Worm (Caenorhabditis elegans) whole organism, young adult: Measurements from ENCODE around the gene mbk-1.

Experiments
- B0035.1 ChIP-seq: sonication (generic microtip); optimal IDR thresholded peaks from 2 replicates; lab custom pipeline; 2016; ENCODE audit warnings: missing genetic modification characterization, mild to moderate bottlenecking, missing compliant biosample characterization, missing genotype, missing genetic modification reagents
- B0336.3 ChIP-seq: fragments of 200-800 bp; sonication (Bioruptor generic); IDR thresholded peaks from 2 replicates; pipeline ENCODE4 v1.3.6; 2022; ENCODE audit warnings: missing genetic modification characterization, missing compliant biosample characterization
- C17E4.6 ChIP-seq: fragments of 200-800 bp; sonication (Bioruptor generic); IDR thresholded peaks from 2 replicates; pipeline ENCODE4 v1.3.6; 2022; ENCODE audit warnings: missing genetic modification reagents, missing genetic modification characterization, missing compliant biosample characterization
- F33H1.4 ChIP-seq: fragments of 200-800 bp; sonication (Bioruptor generic); IDR thresholded peaks from 2 replicates; pipeline ENCODE4 v1.3.6; 2022; ENCODE audit warnings: missing genetic modification reagents, missing genetic modification characterization, missing compliant biosample characterization
- F37B4.10 ChIP-seq: fragments of 200-800 bp; sonication (Bioruptor generic); IDR thresholded peaks from 2 replicates; pipeline ENCODE4 v1.3.6; 2022; ENCODE audit warnings: missing genetic modification characterization, missing compliant biosample characterization
- F55B11.4 ChIP-seq: sonication (generic microtip); optimal IDR thresholded peaks from 2 replicates; lab custom pipeline; 2016; ENCODE audit warnings: missing compliant biosample characterization, missing genetic modification characterization, borderline replicate concordance; ENCODE audit not compliant: insufficient read depth
- F57C9.4 ChIP-seq: sonication (generic microtip); optimal IDR thresholded peaks from 2 replicates; lab custom pipeline; 2017; ENCODE audit warnings: mild to moderate bottlenecking, missing genetic modification characterization, missing compliant biosample characterization
- K11D2.4 ChIP-seq: fragments of 200-800 bp; sonication (Bioruptor generic); IDR thresholded peaks from 2 replicates; pipeline ENCODE4 v1.3.6; 2022; ENCODE audit warnings: missing genetic modification reagents, missing genetic modification characterization, missing compliant biosample characterization
- Y53F4B.3 ChIP-seq: fragments of 200-800 bp; sonication (Bioruptor generic); IDR thresholded peaks from 2 replicates; pipeline ENCODE4 v1.3.6; 2022; ENCODE audit warnings: missing genetic modification reagents, missing genetic modification characterization, missing compliant biosample characterization
- Y56A3A.18 ChIP-seq: fragments of 200-800 bp; sonication (Bioruptor generic); IDR thresholded peaks from 2 replicates; pipeline ENCODE4 v1.3.6; 2022; ENCODE audit warnings: missing genetic modification reagents, missing genetic modification characterization, missing compliant biosample characterization
- Y79H2A.3 ChIP-seq: fragments of 200-800 bp; sonication (Bioruptor generic); conservative IDR thresholded peaks from 2 replicates; pipeline ENCODE4 v1.3.6; 2022; ENCODE audit warnings: missing genetic modification reagents, missing genetic modification characterization, missing compliant biosample characterization
- ZK185.1 ChIP-seq: sonication (generic microtip); optimal IDR thresholded peaks from 2 replicates; lab custom pipeline; 2016; ENCODE audit warnings: mild to moderate bottlenecking, missing genetic modification characterization, missing compliant biosample characterization; ENCODE audit not compliant: poor library complexity, severe bottlenecking
- athp-1 ChIP-seq: sonication (generic microtip); optimal IDR thresholded peaks from 2 replicates; lab custom pipeline; 2017; ENCODE audit warnings: mild to moderate bottlenecking, missing genetic modification characterization, missing compliant biosample characterization
- attf-5 ChIP-seq: fragments of 200-800 bp; sonication (Bioruptor generic); optimal IDR thresholded peaks from 2 replicates; lab custom pipeline; 2018; ENCODE audit warnings: mild to moderate bottlenecking, missing genetic modification characterization, missing compliant biosample characterization
- ccch-3 ChIP-seq: fragments of 200-800 bp; sonication (Bioruptor generic); optimal IDR thresholded peaks from 2 replicates; lab custom pipeline; 2018; ENCODE audit warnings: mild to moderate bottlenecking, missing genetic modification characterization, missing compliant biosample characterization
- ceh-27 ChIP-seq: fragments of 200-800 bp; sonication (Bioruptor generic); optimal IDR thresholded peaks from 2 replicates; lab custom pipeline; 2018; ENCODE audit warnings: mild to moderate bottlenecking, missing genetic modification characterization, moderate library complexity, missing compliant biosample characterization
- ceh-40 ChIP-seq: fragments of 200-800 bp; sonication (Bioruptor generic); IDR thresholded peaks from 2 replicates; pipeline ENCODE4 v1.3.6; 2022; ENCODE audit warnings: missing genetic modification characterization, missing compliant biosample characterization
- ceh-58 ChIP-seq: fragments of 200-800 bp; sonication (Bioruptor generic); IDR thresholded peaks from 2 replicates; pipeline ENCODE4 v1.3.6; 2022; ENCODE audit warnings: missing genetic modification characterization, missing compliant biosample characterization
- ceh-91 ChIP-seq: fragments of 200-800 bp; sonication (Bioruptor generic); IDR thresholded peaks from 2 replicates; pipeline ENCODE4 v1.3.6; 2022; ENCODE audit warnings: missing genetic modification reagents, missing genetic modification characterization, missing compliant biosample characterization
- die-1 ChIP-seq: sonication (generic microtip); optimal IDR thresholded peaks from 2 replicates; lab custom pipeline; 2016; ENCODE audit warnings: missing genotype, mild to moderate bottlenecking, missing genetic modification characterization, missing compliant biosample characterization
- dpff-1 ChIP-seq: sonication (generic microtip); optimal IDR thresholded peaks from 2 replicates; lab custom pipeline; 2017; ENCODE audit warnings: mild to moderate bottlenecking, missing genetic modification characterization, missing compliant biosample characterization
- egrh-3 ChIP-seq: fragments of 200-800 bp; sonication (Bioruptor generic); IDR thresholded peaks from 2 replicates; pipeline ENCODE4 v1.3.6; 2022; ENCODE audit warnings: missing genetic modification reagents, missing genetic modification characterization, missing compliant biosample characterization
- hlh-26 ChIP-seq: fragments of 200-800 bp; sonication (Bioruptor generic); conservative IDR thresholded peaks from 2 replicates; pipeline ENCODE4 v1.3.6; 2022; ENCODE audit warnings: missing genetic modification reagents, missing genetic modification characterization, missing compliant biosample characterization
- hmg-1.2 ChIP-seq: fragments of 200-800 bp; sonication (Bioruptor generic); IDR thresholded peaks from 2 replicates; pipeline ENCODE4 v1.3.6; 2022; ENCODE audit warnings: missing genetic modification reagents, missing genetic modification characterization, missing compliant biosample characterization
- hrde-1 ChIP-seq: sonication (generic microtip); optimal IDR thresholded peaks from 2 replicates; lab custom pipeline; 2016; ENCODE audit warnings: missing genetic modification characterization, mild to moderate bottlenecking, missing compliant biosample characterization, moderate library complexity, missing genotype, missing genetic modification reagents, borderline replicate concordance
- lin-35 ChIP-seq, 3 experiments: fragments of 150-350 bp in 2 of 3; sonication (generic microtip) in 1 of 3; optimal IDR thresholded peaks; 2 replicates each; lab custom pipeline; 2014 to 2018; ENCODE audit warnings: missing biosample characterization in 3 of 3, missing genetic modification characterization in 3 of 3, missing genetic modification reagents in 3 of 3
- lsy-27 ChIP-seq: sonication (generic microtip); optimal IDR thresholded peaks from 2 replicates; lab custom pipeline; 2017; ENCODE audit warnings: missing genetic modification characterization, mild to moderate bottlenecking, missing compliant biosample characterization, antibody characterized with exemption, missing genotype, borderline replicate concordance; ENCODE audit not compliant: insufficient read depth
- madf-10 ChIP-seq: sonication (generic microtip); optimal IDR thresholded peaks from 2 replicates; lab custom pipeline; 2016; ENCODE audit warnings: mild to moderate bottlenecking, missing genetic modification characterization, missing compliant biosample characterization
- madf-6 ChIP-seq: fragments of 200-800 bp; sonication (Bioruptor generic); IDR thresholded peaks from 2 replicates; pipeline ENCODE4 v1.3.6; 2022; ENCODE audit warnings: missing genetic modification reagents, missing genetic modification characterization, missing compliant biosample characterization
- madf-8 ChIP-seq: fragments of 200-800 bp; sonication (Bioruptor generic); conservative IDR thresholded peaks from 2 replicates; pipeline ENCODE4 v1.3.6; 2022; ENCODE audit warnings: missing genetic modification reagents, missing genetic modification characterization, missing compliant biosample characterization
- mcd-1 ChIP-seq: fragments of 200-800 bp; sonication (Bioruptor generic); IDR thresholded peaks from 2 replicates; pipeline ENCODE4 v1.3.6; 2022; ENCODE audit warnings: missing genetic modification reagents, missing genetic modification characterization, missing compliant biosample characterization
- mxl-1 ChIP-seq: sonication (generic microtip); optimal IDR thresholded peaks from 2 replicates; lab custom pipeline; 2016; ENCODE audit warnings: missing genetic modification characterization, missing compliant biosample characterization
- nhr-80 ChIP-seq: sonication (generic microtip); optimal IDR thresholded peaks from 2 replicates; lab custom pipeline; 2016; ENCODE audit warnings: missing genetic modification characterization, missing compliant biosample characterization
- pbrm-1 ChIP-seq: fragments of 200-800 bp; sonication (Bioruptor generic); IDR thresholded peaks from 2 replicates; pipeline ENCODE4 v1.3.6; 2022; ENCODE audit warnings: missing genetic modification reagents, missing genetic modification characterization, missing compliant biosample characterization
- rec-8 ChIP-seq, 2 experiments: sonication (generic microtip); optimal IDR thresholded peaks; 2 replicates each; lab custom pipeline; 2016; ENCODE audit warnings: mild to moderate bottlenecking in 2 of 2, missing genetic modification characterization in 2 of 2, missing genetic modification reagents in 2 of 2, missing genotype in 2 of 2, missing biosample characterization in 1 of 2, missing compliant biosample characterization in 1 of 2, moderate library complexity in 1 of 2
- rpc-1 ChIP-seq, 2 experiments: fragments of 150-350 bp in 1 of 2; sonication (generic microtip) in 1 of 2; optimal IDR thresholded peaks; 2 replicates each; lab custom pipeline; 2014 to 2018; ENCODE audit warnings: missing biosample characterization in 1 of 2, missing genetic modification characterization in 1 of 2, missing genetic modification reagents in 1 of 2, missing genotype in 1 of 2
- sdz-38 ChIP-seq: sonication (generic microtip); optimal IDR thresholded peaks from 2 replicates; lab custom pipeline; 2016; ENCODE audit warnings: missing genotype, missing genetic modification characterization, missing compliant biosample characterization
- sea-2 ChIP-seq: fragments of 200-800 bp; sonication (Bioruptor generic); IDR thresholded peaks from 2 replicates; pipeline ENCODE4 v1.3.6; 2022; ENCODE audit warnings: missing genetic modification characterization, missing compliant biosample characterization
- snpc-1.3 ChIP-seq: sonication (generic microtip); optimal IDR thresholded peaks from 2 replicates; lab custom pipeline; 2017; ENCODE audit warnings: missing genetic modification characterization, mild to moderate bottlenecking, missing compliant biosample characterization, antibody characterized with exemption, moderate library complexity, missing genotype, missing genetic modification reagents; ENCODE audit not compliant: insufficient read depth
- somi-1 ChIP-seq: fragments of 200-800 bp; sonication (Bioruptor generic); optimal IDR thresholded peaks from 2 replicates; lab custom pipeline; 2018; ENCODE audit warnings: mild to moderate bottlenecking, missing genetic modification characterization, missing compliant biosample characterization
- sptf-2 ChIP-seq: fragments of 200-800 bp; sonication (Bioruptor generic); optimal IDR thresholded peaks from 2 replicates; lab custom pipeline; 2018; ENCODE audit warnings: mild to moderate bottlenecking, missing genetic modification characterization, missing compliant biosample characterization
- tbx-9 ChIP-seq: sonication (generic microtip); optimal IDR thresholded peaks from 2 replicates; lab custom pipeline; 2016; ENCODE audit warnings: borderline replicate concordance, missing genetic modification characterization, inconsistent platforms, missing compliant biosample characterization
- tlf-1 ChIP-seq: fragments of 200-800 bp; sonication (Bioruptor generic); optimal IDR thresholded peaks from 2 replicates; lab custom pipeline; 2018; ENCODE audit warnings: mild to moderate bottlenecking, missing genetic modification characterization, missing compliant biosample characterization
- unc-130 ChIP-seq: sonication (generic microtip); optimal IDR thresholded peaks from 2 replicates; lab custom pipeline; 2016; ENCODE audit warnings: missing genetic modification reagents, missing genetic modification characterization, missing compliant biosample characterization
- xnd-1 ChIP-seq: sonication (generic microtip); optimal IDR thresholded peaks from 2 replicates; lab custom pipeline; 2016; ENCODE audit warnings: missing genotype, missing genetic modification reagents, missing genetic modification characterization, missing compliant biosample characterization
- zim-3 ChIP-seq: sonication (generic microtip); optimal IDR thresholded peaks from 2 replicates; lab custom pipeline; 2017; ENCODE audit warnings: mild to moderate bottlenecking, missing genetic modification characterization, moderate library complexity, missing compliant biosample characterization
- ztf-18 ChIP-seq: sonication (generic microtip); optimal IDR thresholded peaks from 2 replicates; lab custom pipeline; 2016; ENCODE audit warnings: missing genotype, mild to moderate bottlenecking, missing genetic modification characterization, missing compliant biosample characterization
- ztf-22 ChIP-seq: fragments of 200-800 bp; sonication (Bioruptor generic); optimal IDR thresholded peaks from 2 replicates; lab custom pipeline; 2018; ENCODE audit warnings: mild to moderate bottlenecking, missing genetic modification characterization, moderate library complexity, missing compliant biosample characterization

Gene mbk-1

ce11 chrX:14841030-14841429 is 16.7 kb upstream of the mbk-1 start (continued):
- TF ChIP-seq ZK185.1 (peak; percentile 59), pbrm-1 (GFP tag; lab: Robert Waterston, UW) (no peak; the same call in 1 of the 2 replicates), ceh-27 (GFP tag; lab: Kevin White, UChicago) (peak; percentile 90), C17E4.6 (GFP tag; lab: Robert Waterston, UW) (no peak), madf-6 (GFP tag; lab: Robert Waterston, UW) (no peak; the same call in 1 of the 2 replicates), sea-2 (no peak), F57C9.4 (tag; lab: Kevin White, UChicago) (no peak), hmg-1.2 (peak; percentile 82), hlh-26 (no peak), rec-8 (tag; optimal IDR thresholded peaks at IDR 0.05; lab: Kevin White, UChicago) (no peak), die-1 (tag; lab: Kevin White, UChicago) (peak; percentile 17), snpc-1.3 (tag; lab: Kevin White, UChicago) (no peak), F37B4.10 (GFP tag; lab: Robert Waterston, UW) (no peak), madf-8 (GFP tag; lab: Robert Waterston, UW) (no peak), somi-1 (peak; percentile 81), B0336.3 (peak; percentile 72), ztf-18 (tag; lab: Kevin White, UChicago) (peak; percentile 41), tlf-1 (no peak), mxl-1 (tag; lab: Kevin White, UChicago) (no peak), sptf-2 (no peak), dpff-1 (tag; lab: Kevin White, UChicago) (no peak), unc-130 (GFP tag; lab: Kevin White, UChicago) (no peak), Y53F4B.3 (GFP tag; lab: Robert Waterston, UW) (no peak), madf-10 (tag; lab: Kevin White, UChicago) (peak; percentile 78), ccch-3 (GFP tag; lab: Kevin White, UChicago) (no peak), B0035.1 (tag; lab: Kevin White, UChicago) (no peak), athp-1 (tag; lab: Kevin White, UChicago) (no peak), zim-3 (no peak), nhr-80 (tag; lab: Kevin White, UChicago) (peak; percentile 74), ztf-22 (GFP tag; lab: Kevin White, UChicago) (no peak), Y56A3A.18 (GFP tag; lab: Robert Waterston, UW) (no peak), ceh-58 (GFP tag; lab: Robert Waterston, UW) (no peak), xnd-1 (no peak), K11D2.4 (GFP tag; lab: Robert Waterston, UW) (peak; percentile 53; the same call in 1 of the 2 replicates), F33H1.4 (GFP tag; lab: Robert Waterston, UW) (no peak), egrh-3 (GFP tag; lab: Robert Waterston, UW) (no peak; the same call in 1 of the 2 replicates), sdz-38 (tag; lab: Kevin White, UChicago) (no peak), Y79H2A.3 (GFP tag; lab: Robert Waterston, UW) (no peak), ceh-40 (GFP tag; lab: Robert Waterston, UW) (no peak), hrde-1 (no peak), tbx-9 (no peak), lin-35 (GFP tag; optimal IDR thresholded peaks at IDR 0.05; lab: Kevin White, UChicago) (peak in 1 of 3 experiments; percentile 85), attf-5 (GFP tag; lab: Kevin White, UChicago) (peak; percentile 80), mcd-1 (GFP tag; lab: Robert Waterston, UW) (peak; percentile 55), rpc-1 (optimal IDR thresholded peaks at IDR 0.05; lab: Kevin White, UChicago) (no peak), rpc-1 (tag; optimal IDR thresholded peaks at IDR 0.05; lab: Kevin White, UChicago) (no peak), F55B11.4 (tag; lab: Kevin White, UChicago) (no peak), ceh-91 (GFP tag; lab: Robert Waterston, UW) (no peak), lsy-27 (tag; lab: Kevin White, UChicago) (no peak)
